Fruit fly (Drosophila melanogaster): ENCODE results near the gene CG1368.

The CG1368 gene

DNA sequence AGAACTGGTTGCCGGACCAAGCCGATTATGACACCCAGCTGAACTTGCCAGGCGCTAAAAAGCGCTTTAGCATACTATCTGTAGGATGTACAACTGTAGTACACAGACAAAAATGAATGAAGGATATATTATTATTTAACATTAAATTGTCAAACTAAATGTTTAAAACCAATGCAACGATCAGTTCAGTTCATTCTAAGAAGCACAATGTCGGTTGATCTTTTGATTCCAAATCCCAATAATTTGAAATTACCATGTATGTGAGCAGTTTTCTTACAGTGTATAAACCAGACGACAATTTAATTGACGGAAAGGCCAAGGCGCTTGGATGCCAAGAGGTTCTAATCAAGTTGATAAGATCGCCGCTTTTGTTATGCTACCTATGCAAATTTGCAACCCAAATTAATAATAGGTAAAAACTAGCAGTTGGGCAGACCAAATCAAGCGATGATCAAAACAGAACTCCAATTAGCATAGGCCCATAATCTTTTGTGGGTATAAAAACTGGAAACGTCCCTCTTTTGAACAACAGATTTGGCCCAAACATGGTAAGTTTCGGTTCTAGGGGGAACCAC is 5.4 kb upstream of the CG1368 start, which contains the start of gene CG12480 (continued):
- TF ChIP-seq ap (GFP tag; IDR thresholded peaks at IDR 0.05) (no peak), CG30020 (tag; optimal IDR thresholded peaks at IDR 0.05) (no peak), Dek (tag; optimal IDR thresholded peaks at IDR 0.05) (peak; percentile 55), nmo (GFP tag; optimal IDR thresholded peaks at IDR 0.05) (peak; percentile 6), CG11723 (GFP tag; optimal IDR thresholded peaks at IDR 0.05) (no peak), gcm (GFP tag; optimal IDR thresholded peaks at IDR 0.05) (no peak), Ada2b (GFP tag; IDR thresholded peaks at IDR 0.05) (peak; percentile 20; the same call in 1 of the 2 replicates), Bgb (GFP tag; IDR thresholded peaks at IDR 0.05; ENCODE audit: partially characterized antibody) (no peak), CG32767 (GFP tag; IDR thresholded peaks at IDR 0.05) (no peak), yki (optimal IDR thresholded peaks at IDR 0.05) (no peak), CG15514 (GFP tag; optimal IDR thresholded peaks at IDR 0.05) (peak; percentile 51), h (optimal IDR thresholded peaks at IDR 0.05) (no peak), knrl (GFP tag; IDR thresholded peaks at IDR 0.05; ENCODE audit: partially characterized antibody) (no peak), CG16815 (GFP tag; optimal IDR thresholded peaks at IDR 0.05) (peak; percentile 9), Nf-YB (GFP tag; optimal IDR thresholded peaks at IDR 0.05) (no peak), her (GFP tag; optimal IDR thresholded peaks at IDR 0.05) (no peak), CG8290 (GFP tag; optimal IDR thresholded peaks at IDR 0.05) (no peak), CG8290 (tag; optimal IDR thresholded peaks at IDR 0.05) (peak in 1 of 2 experiments; percentile 76), CG12299 (tag; optimal IDR thresholded peaks at IDR 0.05) (no peak), CG8281 (tag; optimal IDR thresholded peaks at IDR 0.05) (no peak), Meics (GFP tag; optimal IDR thresholded peaks at IDR 0.05) (peak; percentile 73), CG8944 (GFP tag; optimal IDR thresholded peaks at IDR 0.05) (no peak), NC2β (GFP tag; optimal IDR thresholded peaks at IDR 0.05) (no peak), vnd (GFP tag; IDR thresholded peaks at IDR 0.05; ENCODE audit: partially characterized antibody) (no peak), zfh2 (GFP tag; optimal IDR thresholded peaks at IDR 0.05) (peak; percentile 62), CG15269 (tag; optimal IDR thresholded peaks at IDR 0.05) (peak; percentile 56), Antp (GFP tag; optimal IDR thresholded peaks at IDR 0.05) (no peak), CG18599 (GFP tag; optimal IDR thresholded peaks at IDR 0.05) (peak; percentile 70), Ssrp (tag; optimal IDR thresholded peaks at IDR 0.05) (no peak), CG17359 (tag; optimal IDR thresholded peaks at IDR 0.05) (peak; percentile 1), CG12769 (tag; optimal IDR thresholded peaks at IDR 0.05) (peak; percentile 77), CG8359 (GFP tag; optimal IDR thresholded peaks at IDR 0.05; ENCODE audit: borderline replicate concordance) (no peak), Tbp (GFP tag; optimal IDR thresholded peaks at IDR 0.05) (no peak), Gsc (GFP tag; IDR thresholded peaks at IDR 0.05) (no peak), tap (tag; optimal IDR thresholded peaks at IDR 0.05) (no peak), CG2678 (tag; optimal IDR thresholded peaks at IDR 0.05) (peak; percentile 74), Xbp1 (GFP tag; optimal IDR thresholded peaks at IDR 0.05) (peak; percentile 15), sisA (GFP tag; IDR thresholded peaks at IDR 0.05) (no peak), CG13424 (tag; optimal IDR thresholded peaks at IDR 0.05) (no peak), psq (GFP tag; optimal IDR thresholded peaks at IDR 0.05) (no peak), slou (GFP tag; optimal IDR thresholded peaks at IDR 0.05) (peak; percentile 33), aop (GFP tag; IDR thresholded peaks at IDR 0.05) (no peak), br (optimal IDR thresholded peaks at IDR 0.05) (no peak), CG11696 (GFP tag; IDR thresholded peaks at IDR 0.05) (no peak), pho (GFP tag; optimal IDR thresholded peaks at IDR 0.05) (peak; percentile 54), Kr (GFP tag; optimal IDR thresholded peaks at IDR 0.05) (no peak), salm (tag; optimal IDR thresholded peaks at IDR 0.05) (no peak), PHDP (tag; optimal IDR thresholded peaks at IDR 0.05) (peak; percentile 55), caup (GFP tag; optimal IDR thresholded peaks at IDR 0.05; ENCODE audit: severe bottlenecking) (peak; percentile 72), MTF-1 (GFP tag; optimal IDR thresholded peaks at IDR 0.05; ENCODE audit: borderline replicate concordance) (no peak)

All from whole organism, embryonic.